Worm (Caenorhabditis elegans) whole organism, young adult: ENCODE results near the gene mab-5.

Experiments used
- Y79H2A.3 ChIP-seq: fragments of 200-800 bp; sonication (Bioruptor generic); conservative IDR thresholded peaks from 2 replicates; pipeline ENCODE4 v1.3.6; 2022; ENCODE audit warnings: missing genetic modification reagents, missing genetic modification characterization, missing compliant biosample characterization
- akir-1 ChIP-seq: fragments of 200-800 bp; sonication (Bioruptor generic); optimal IDR thresholded peaks from 2 replicates; lab custom pipeline; 2018; ENCODE audit warnings: mild to moderate bottlenecking, missing genetic modification characterization, moderate library complexity, missing compliant biosample characterization
- aptf-2 ChIP-seq: fragments of 200-800 bp; sonication (Bioruptor generic); conservative IDR thresholded peaks from 2 replicates; pipeline ENCODE4 v1.3.6; 2022; ENCODE audit warnings: missing genetic modification reagents, missing genetic modification characterization, missing compliant biosample characterization
- cebp-1 ChIP-seq, 2 experiments: fragments of 200-800 bp in 1 of 2; sonication (Bioruptor generic) in 1 of 2; sonication (generic microtip) in 1 of 2; IDR thresholded peaks in 1 of 2; optimal IDR thresholded peaks in 1 of 2; 2 replicates each; pipeline versions ENCODE4 v1.3.6 to Lab custom; 2017 to 2022; ENCODE audit warnings: missing compliant biosample characterization in 2 of 2, missing genetic modification characterization in 2 of 2, mild to moderate bottlenecking in 1 of 2, missing genetic modification reagents in 1 of 2, moderate library complexity in 1 of 2
- lin-26 ChIP-seq: fragments of 200-800 bp; sonication (Bioruptor generic); IDR thresholded peaks from 2 replicates; pipeline ENCODE4 v1.3.6; 2022; ENCODE audit warnings: missing genetic modification reagents, missing genetic modification characterization, missing compliant biosample characterization
- madf-8 ChIP-seq: fragments of 200-800 bp; sonication (Bioruptor generic); conservative IDR thresholded peaks from 2 replicates; pipeline ENCODE4 v1.3.6; 2022; ENCODE audit warnings: missing genetic modification reagents, missing genetic modification characterization, missing compliant biosample characterization
- mcd-1 ChIP-seq: fragments of 200-800 bp; sonication (Bioruptor generic); IDR thresholded peaks from 2 replicates; pipeline ENCODE4 v1.3.6; 2022; ENCODE audit warnings: missing genetic modification reagents, missing genetic modification characterization, missing compliant biosample characterization
- repo-1 ChIP-seq: sonication (generic microtip); optimal IDR thresholded peaks from 2 replicates; lab custom pipeline; 2017; ENCODE audit warnings: mild to moderate bottlenecking, missing genetic modification characterization, missing compliant biosample characterization
- unc-62 ChIP-seq: fragments of 150-350 bp; optimal IDR thresholded peaks from 2 replicates; lab custom pipeline; 2014; ENCODE audit warnings: missing biosample characterization, missing genetic modification reagents, missing genetic modification characterization

ce11 chrIII:7758562-7758961, 24.7 kb downstream of the mab-5 start, which contains the start of gene pcp-1:
- no peak for TF ChIP-seq akir-1 (GFP tag; lab: Kevin White, UChicago)
- TF ChIP-seq lin-26 (GFP tag; lab: Robert Waterston, UW), result no peak
- no peak for TF ChIP-seq Y79H2A.3 (GFP tag; lab: Robert Waterston, UW)
- TF ChIP-seq mcd-1 (GFP tag; lab: Robert Waterston, UW), result no peak
- no peak for TF ChIP-seq unc-62
- no peak for TF ChIP-seq repo-1 (tag; lab: Kevin White, UChicago)
- TF ChIP-seq aptf-2, result no peak
- TF ChIP-seq cebp-1 (GFP tag; IDR thresholded peaks at IDR 0.05; lab: Robert Waterston, UW), result no peak; the same call in 1 of the 2 replicates
- no peak for TF ChIP-seq cebp-1 (tag; optimal IDR thresholded peaks at IDR 0.05; lab: Kevin White, UChicago)
- TF ChIP-seq madf-8 (GFP tag; lab: Robert Waterston, UW), result no peak
